Worm (Caenorhabditis elegans): ENCODE measurements around the gene F46H5.3.
A peak's percentile ranks its signal among the peaks of the same experiment; 100 is the strongest.

The F46H5.3 gene

ce11 chrX:7238562-7238961, at the start of gene F46H5.3:
F46H5.3 (minus strand) TSS chrX:7238662.
- TF ChIP-seq unc-62 (GFP tag; optimal IDR thresholded peaks at IDR 0.05): no peak
- TF ChIP-seq pha-4 (tag; optimal IDR thresholded peaks at IDR 0.05): no peak
- no peak for TF ChIP-seq unc-39 (tag; optimal IDR thresholded peaks at IDR 0.05)

- TF ChIP-seq lin-13 (tag; optimal IDR thresholded peaks at IDR 0.05) (no peak), unc-39 (tag; optimal IDR thresholded peaks at IDR 0.05) (peak; percentile 60), ces-1 (GFP tag; optimal IDR thresholded peaks at IDR 0.05) (peak; percentile 69)
Measured at ce11 chrX:7284724-7285184, 46.3 kb upstream of the F46H5.3 start.

- TF ChIP-seq tbx-8 (GFP tag; optimal IDR thresholded peaks at IDR 0.05) (no peak), mep-1 (tag; optimal IDR thresholded peaks at IDR 0.05) (no peak), bed-3 (GFP tag; optimal IDR thresholded peaks at IDR 0.05) (no peak), ceh-43 (GFP tag; optimal IDR thresholded peaks at IDR 0.05) (no peak), nhr-2 (tag; optimal IDR thresholded peaks at IDR 0.05) (no peak), M03D4.4 (tag; optimal IDR thresholded peaks at IDR 0.05) (no peak), lin-32 (GFP tag; optimal IDR thresholded peaks at IDR 0.05) (no peak)
Measured at ce11 chrX:7283136-7283535, 44.7 kb upstream of the F46H5.3 start.

- no peak for TF ChIP-seq ztf-11 (tag; optimal IDR thresholded peaks at IDR 0.05)
- TF ChIP-seq tbx-8 (GFP tag; optimal IDR thresholded peaks at IDR 0.05): no peak
- TF ChIP-seq nhr-237 (tag; optimal IDR thresholded peaks at IDR 0.05): no peak
- no peak for TF ChIP-seq elt-3 (tag; optimal IDR thresholded peaks at IDR 0.05)
- TF ChIP-seq nhr-76 (tag; optimal IDR thresholded peaks at IDR 0.05): no peak
- no peak for TF ChIP-seq mep-1 (tag; optimal IDR thresholded peaks at IDR 0.05)
- TF ChIP-seq ces-1 (GFP tag; optimal IDR thresholded peaks at IDR 0.05): peak; percentile 98
- TF ChIP-seq mls-2 (tag; optimal IDR thresholded peaks at IDR 0.05): peak; percentile 1
Measured at ce11 chrX:7281347-7281746, 42.9 kb upstream of the F46H5.3 start.

ce11 chrX:7279671-7280389, 41.4 kb upstream of the F46H5.3 start, which contains the start of gene unc-10:
unc-10 (minus strand) TSS chrX:7280322.
- TF ChIP-seq mls-2 (tag; optimal IDR thresholded peaks at IDR 0.05) (no peak), M03D4.4 (tag; optimal IDR thresholded peaks at IDR 0.05) (peak; percentile 10), sem-2 (GFP tag; optimal IDR thresholded peaks at IDR 0.05) (no peak)

- TF ChIP-seq ces-1 (GFP tag; optimal IDR thresholded peaks at IDR 0.05) (no peak), unc-39 (tag; optimal IDR thresholded peaks at IDR 0.05) (no peak), sptf-1 (tag; optimal IDR thresholded peaks at IDR 0.05) (no peak), ceh-43 (GFP tag; optimal IDR thresholded peaks at IDR 0.05) (no peak), cnd-1 (tag; optimal IDR thresholded peaks at IDR 0.05) (no peak), lin-13 (tag; optimal IDR thresholded peaks at IDR 0.05) (no peak), snpc-4 (tag; optimal IDR thresholded peaks at IDR 0.05) (no peak), drap-1 (GFP tag; optimal IDR thresholded peaks at IDR 0.05) (no peak), ceh-39 (tag; optimal IDR thresholded peaks at IDR 0.05) (no peak), unc-62 (GFP tag; optimal IDR thresholded peaks at IDR 0.05) (no peak), ceh-83 (GFP tag; optimal IDR thresholded peaks at IDR 0.05) (no peak), blmp-1 (tag; optimal IDR thresholded peaks at IDR 0.05) (no peak), mab-5 (tag; optimal IDR thresholded peaks at IDR 0.05) (no peak), zip-8 (tag; optimal IDR thresholded peaks at IDR 0.05) (no peak), nhr-76 (tag; optimal IDR thresholded peaks at IDR 0.05) (no peak)
Measured at ce11 chrX:7278095-7278494, 39.6 kb upstream of the F46H5.3 start.

ce11 chrX:7271968-7272367, 33.5 kb upstream of the F46H5.3 start, which contains the start of gene F46H5.11:
F46H5.11 (minus strand) TSS chrX:7272068.
- TF ChIP-seq nhr-12 (tag; optimal IDR thresholded peaks at IDR 0.05) (no peak), nhr-76 (tag; optimal IDR thresholded peaks at IDR 0.05) (no peak), ceh-43 (GFP tag; optimal IDR thresholded peaks at IDR 0.05) (no peak), sptf-1 (tag; optimal IDR thresholded peaks at IDR 0.05) (no peak), nhr-28 (tag; optimal IDR thresholded peaks at IDR 0.05) (no peak), unc-39 (tag; optimal IDR thresholded peaks at IDR 0.05) (no peak), elt-3 (tag; optimal IDR thresholded peaks at IDR 0.05) (no peak), blmp-1 (tag; optimal IDR thresholded peaks at IDR 0.05) (no peak), lin-13 (tag; optimal IDR thresholded peaks at IDR 0.05) (no peak), unc-62 (GFP tag; optimal IDR thresholded peaks at IDR 0.05) (no peak), ztf-11 (tag; optimal IDR thresholded peaks at IDR 0.05) (no peak), drap-1 (GFP tag; optimal IDR thresholded peaks at IDR 0.05) (no peak), nhr-2 (tag; optimal IDR thresholded peaks at IDR 0.05) (no peak), lin-32 (GFP tag; optimal IDR thresholded peaks at IDR 0.05) (no peak), unc-120 (tag; optimal IDR thresholded peaks at IDR 0.05; ENCODE audit: poor library complexity, severe bottlenecking) (no peak), snpc-4 (tag; optimal IDR thresholded peaks at IDR 0.05) (no peak), mls-2 (tag; optimal IDR thresholded peaks at IDR 0.05) (no peak), ceh-83 (GFP tag; optimal IDR thresholded peaks at IDR 0.05) (no peak), M03D4.4 (tag; optimal IDR thresholded peaks at IDR 0.05) (no peak)
